Fruit fly (Drosophila melanogaster): Measurements from ENCODE around the gene fiz.

DNA sequence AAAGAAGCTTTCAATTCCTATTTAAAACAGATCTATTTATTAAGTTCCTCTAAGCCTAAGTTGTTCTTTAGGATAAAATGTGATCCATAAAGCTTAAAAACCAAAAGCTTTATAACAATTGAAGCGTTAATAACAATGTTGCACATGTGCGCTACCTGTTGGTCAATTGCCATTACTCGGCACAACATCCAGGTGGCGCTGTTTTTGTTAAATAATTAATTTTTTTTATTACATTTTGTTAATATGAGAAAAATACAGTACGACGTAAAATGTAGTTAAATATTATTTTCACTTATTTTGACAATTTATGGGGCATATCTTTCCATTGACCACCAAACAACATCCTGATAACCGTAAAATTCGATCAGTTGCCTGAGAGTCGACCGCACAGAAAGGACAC lies 44.4 kb upstream of the fiz start:
- TF ChIP-seq Blimp-1 (GFP tag; optimal IDR thresholded peaks at IDR 0.05), result peak; percentile 77
- no peak for TF ChIP-seq CG8119 (GFP tag; IDR thresholded peaks at IDR 0.05)
- TF ChIP-seq dsx (GFP tag; optimal IDR thresholded peaks at IDR 0.05; ENCODE audit: poor library complexity, severe bottlenecking), result peak; percentile 57

All from whole organism, prepupa.